Fruit fly (Drosophila melanogaster) S2 (cell line): ENCODE measurements around the gene dl.

Experiments used
- CG8478 ChIP-seq: fragments of >200 bp; optimal IDR thresholded peaks from 2 replicates; lab custom pipeline; 2018
- CTCF ChIP-seq, 2 experiments: fragments of >200 bp; optimal IDR thresholded peaks; 2 replicates each; lab custom pipeline; 2018

DNA sequence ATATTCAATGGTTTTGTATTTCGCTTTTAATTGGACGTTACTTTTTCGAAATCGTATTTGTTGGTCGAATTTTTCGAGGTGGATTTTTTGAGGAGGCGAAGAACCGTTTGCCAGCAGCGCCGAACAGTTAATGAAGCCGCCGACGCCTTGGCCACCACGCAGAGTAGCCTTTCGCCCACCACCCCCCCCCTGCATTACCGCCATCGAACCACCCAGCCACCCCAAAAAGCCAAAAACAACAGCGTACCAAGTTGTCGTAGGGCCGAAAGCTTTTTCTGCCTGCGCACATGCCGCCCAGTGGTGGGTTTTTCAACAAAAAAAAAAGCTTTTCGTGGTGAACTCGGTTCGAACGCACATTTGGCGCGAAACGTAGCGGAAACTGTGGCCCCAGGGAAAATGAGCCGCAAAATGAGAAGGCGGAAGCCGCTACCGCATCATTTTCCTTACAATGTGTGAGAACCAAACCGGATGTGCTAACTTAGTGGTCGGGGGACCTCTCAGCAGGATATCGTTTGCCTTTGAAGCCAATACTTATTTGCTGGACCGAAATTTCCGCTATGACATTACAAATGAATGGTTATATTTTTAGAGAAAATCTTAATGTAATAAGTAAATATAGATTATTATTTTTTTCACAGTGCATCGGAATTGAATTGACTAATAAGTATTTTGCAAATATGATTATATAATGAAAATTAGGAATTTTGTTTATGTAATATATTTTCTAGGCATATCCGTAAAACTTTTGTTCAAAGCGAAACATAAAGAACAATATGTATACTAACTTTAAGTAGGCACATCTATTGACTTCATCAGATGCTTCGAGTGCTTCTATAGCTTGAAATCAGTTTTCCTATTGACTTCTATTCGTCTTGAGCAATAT, 16.9 kb downstream of the dl start, which contains the start of the genes Dif and CG5043:
- no peak for TF ChIP-seq CG8478
- TF ChIP-seq CTCF (optimal IDR thresholded peaks at IDR 0.05; lab: Kevin White, UChicago), result no peak
